Worm (Caenorhabditis elegans) whole organism, midembryonic: Measurements from ENCODE around the gene odr-4.

Experiments
- T22C8.4 ChIP-seq: fragments of 200-800 bp; sonication (Bioruptor generic); IDR thresholded peaks from 2 replicates; pipeline ENCODE4 v1.3.6; 2022; ENCODE audit warnings: missing genetic modification characterization, missing compliant biosample characterization
- cog-1 ChIP-seq: sonication (generic microtip); optimal IDR thresholded peaks from 2 replicates; lab custom pipeline; 2016; ENCODE audit warnings: missing genetic modification characterization, missing compliant biosample characterization
- flt-1 ChIP-seq: fragments of 200-800 bp; sonication (Bioruptor generic); IDR thresholded peaks from 2 replicates; pipeline ENCODE4 v1.3.6; 2022; ENCODE audit warnings: missing genetic modification characterization, missing compliant biosample characterization
- klf-2 ChIP-seq: fragments of 200-800 bp; sonication (Bioruptor generic); conservative IDR thresholded peaks from 2 replicates; pipeline ENCODE4 v1.3.6; 2022; ENCODE audit warnings: missing genetic modification reagents, missing genetic modification characterization, missing compliant biosample characterization
- med-1 ChIP-seq: sonication (generic microtip); optimal IDR thresholded peaks from 2 replicates; lab custom pipeline; 2017; ENCODE audit warnings: missing genetic modification characterization, mild to moderate bottlenecking, missing compliant biosample characterization, antibody characterized with exemption, missing genetic modification reagents; ENCODE audit not compliant: insufficient read depth
- ref-1 ChIP-seq: fragments of 200-800 bp; sonication (Bioruptor generic); conservative IDR thresholded peaks from 2 replicates; pipeline ENCODE4 v1.3.6; 2022; ENCODE audit warnings: missing genetic modification reagents, missing genetic modification characterization, missing compliant biosample characterization
- tab-1 ChIP-seq: fragments of 200-800 bp; sonication (Bioruptor generic); IDR thresholded peaks from 2 replicates; pipeline ENCODE4 v1.3.6; 2022; ENCODE audit warnings: missing genetic modification characterization, missing compliant biosample characterization
- ztf-23 ChIP-seq: fragments of 200-800 bp; sonication (Bioruptor generic); IDR thresholded peaks from 2 replicates; pipeline ENCODE4 v1.3.6; 2022; ENCODE audit warnings: missing genetic modification reagents, missing genetic modification characterization, missing compliant biosample characterization
- ztf-29 ChIP-seq: fragments of 200-800 bp; sonication (Bioruptor generic); IDR thresholded peaks from 2 replicates; pipeline ENCODE4 v1.3.6; 2022; ENCODE audit warnings: missing genetic modification reagents, missing genetic modification characterization, missing compliant biosample characterization

odr-4 gene

DNA sequence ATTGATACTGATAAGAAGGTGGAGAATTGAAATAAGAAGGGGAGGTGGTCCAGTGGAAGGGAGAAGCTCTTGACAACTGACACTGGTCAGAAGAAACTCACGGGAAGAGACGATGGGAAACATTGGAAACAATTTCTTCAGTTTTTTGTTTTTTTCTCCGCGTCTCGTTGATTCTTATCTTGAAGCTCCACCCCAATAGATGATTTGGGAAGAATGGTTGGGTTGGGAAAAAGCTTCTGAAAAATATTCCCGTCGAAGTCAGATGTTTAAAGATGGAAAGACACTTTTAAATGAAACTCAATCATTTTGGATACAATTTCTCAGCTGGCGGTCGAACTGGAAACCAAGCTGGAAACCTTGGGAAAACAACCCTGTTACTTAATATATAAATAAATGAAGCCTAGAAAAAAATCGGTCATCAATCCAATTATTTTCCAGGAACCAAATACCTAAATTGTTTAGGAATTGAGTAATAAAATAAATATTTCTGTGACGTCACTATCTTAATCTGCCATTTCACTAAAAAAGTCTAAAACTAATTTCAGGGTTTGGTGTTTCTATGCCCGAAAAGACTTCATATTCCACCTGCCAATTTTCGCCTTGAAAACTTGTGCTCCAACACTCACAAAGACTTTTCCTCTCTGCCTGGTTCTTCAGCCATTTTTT is at the start of gene odr-4, which contains the start of gene Y102E9.5:
Gene odr-4 (plus strand): TSS at position 616 of the 666 bp plus-strand sequence.
Gene Y102E9.5 (minus strand): TSS at position 101 of the 666 bp plus-strand sequence.
- TF ChIP-seq med-1 (GFP tag; lab: Kevin White, UChicago) = no peak
- no peak for TF ChIP-seq T22C8.4 (GFP tag; lab: Robert Waterston, UW)
- no peak for TF ChIP-seq ztf-23 (GFP tag; lab: Robert Waterston, UW)
- TF ChIP-seq tab-1 (GFP tag; lab: Robert Waterston, UW) = no peak
- no peak for TF ChIP-seq ztf-29 (GFP tag; lab: Robert Waterston, UW)
- TF ChIP-seq flt-1 (GFP tag; lab: Robert Waterston, UW) = no peak
- TF ChIP-seq ref-1 = no peak
- TF ChIP-seq klf-2 (GFP tag; lab: Robert Waterston, UW) = no peak
- TF ChIP-seq cog-1 (tag; lab: Kevin White, UChicago) = no peak

DNA sequence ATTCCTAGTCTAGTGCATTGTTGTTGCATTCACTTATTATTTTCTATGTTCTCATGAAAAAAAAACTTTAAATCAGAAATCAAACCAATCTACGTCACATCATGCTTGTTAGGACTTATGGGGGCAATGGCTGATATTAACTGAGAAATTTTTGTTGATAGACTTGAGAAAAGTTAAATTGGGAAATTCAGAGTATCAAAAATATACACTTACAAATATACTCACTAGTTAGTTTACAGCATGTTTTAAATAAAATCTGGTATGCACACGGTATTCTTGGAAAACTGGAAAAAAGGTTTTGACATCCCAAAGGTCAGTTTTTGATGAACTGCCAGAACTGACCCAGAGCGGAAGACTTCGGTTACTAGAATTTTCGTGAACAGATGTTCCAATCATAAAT is 49.6 kb upstream of the odr-4 start:
- no peak for TF ChIP-seq cog-1 (tag; lab: Kevin White, UChicago)
- TF ChIP-seq flt-1 (GFP tag; lab: Robert Waterston, UW) = no peak
- no peak for TF ChIP-seq tab-1 (GFP tag; lab: Robert Waterston, UW)
- TF ChIP-seq ztf-29 (GFP tag; lab: Robert Waterston, UW) = no peak
- no peak for TF ChIP-seq T22C8.4 (GFP tag; lab: Robert Waterston, UW)
- TF ChIP-seq med-1 (GFP tag; lab: Kevin White, UChicago) = no peak
- TF ChIP-seq ref-1 = no peak
- TF ChIP-seq ztf-23 (GFP tag; lab: Robert Waterston, UW) = no peak
- TF ChIP-seq klf-2 (GFP tag; lab: Robert Waterston, UW) = no peak

DNA sequence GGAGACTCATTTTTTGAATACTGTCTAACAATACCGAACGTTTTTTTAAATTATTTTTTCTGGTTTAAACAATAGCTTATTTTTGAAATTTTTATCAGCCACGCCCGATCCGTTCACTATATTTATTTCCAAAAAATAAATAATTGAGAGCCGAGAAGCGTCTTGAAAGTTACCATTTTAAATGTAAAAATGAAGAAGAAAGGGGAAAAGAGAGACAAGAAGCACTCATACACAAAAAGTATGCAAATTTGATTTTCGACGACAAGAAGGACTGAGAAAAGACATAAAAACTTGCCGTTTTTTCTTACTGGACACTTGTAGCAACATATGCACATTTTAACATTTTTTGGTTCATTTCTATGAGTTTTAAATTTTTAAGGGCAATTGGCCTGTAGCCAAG is 48.8 kb upstream of the odr-4 start:
- TF ChIP-seq T22C8.4 (GFP tag; lab: Robert Waterston, UW) (no peak), klf-2 (GFP tag; lab: Robert Waterston, UW) (no peak), tab-1 (GFP tag; lab: Robert Waterston, UW) (no peak), med-1 (GFP tag; lab: Kevin White, UChicago) (no peak), cog-1 (tag; lab: Kevin White, UChicago) (no peak), flt-1 (GFP tag; lab: Robert Waterston, UW) (no peak), ztf-23 (GFP tag; lab: Robert Waterston, UW) (no peak), ztf-29 (GFP tag; lab: Robert Waterston, UW) (no peak)

DNA sequence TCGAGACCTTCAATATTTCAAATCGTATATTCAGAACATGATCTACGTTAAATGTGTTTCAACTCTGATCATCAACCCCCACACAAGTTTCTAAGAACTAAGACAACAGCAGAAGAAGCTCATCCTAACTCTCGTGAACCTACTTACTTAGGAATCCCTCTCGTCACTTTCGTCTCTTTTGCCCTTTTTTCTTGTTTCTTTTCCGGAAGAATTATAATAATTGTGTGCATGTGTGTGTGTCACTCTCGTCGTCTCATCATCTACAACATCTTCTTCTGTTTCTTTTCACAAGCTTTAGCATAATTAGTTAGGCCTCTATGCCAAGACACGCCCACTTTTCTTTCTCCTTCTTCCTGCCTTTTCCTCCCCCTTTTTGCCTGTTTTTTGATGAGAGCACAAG is 40.1 kb upstream of the odr-4 start:
- TF ChIP-seq cog-1 (tag; lab: Kevin White, UChicago) = no peak
- TF ChIP-seq ztf-23 (GFP tag; lab: Robert Waterston, UW) = no peak
- TF ChIP-seq ref-1 = no peak
- no peak for TF ChIP-seq ztf-29 (GFP tag; lab: Robert Waterston, UW)
- no peak for TF ChIP-seq tab-1 (GFP tag; lab: Robert Waterston, UW)
- TF ChIP-seq med-1 (GFP tag; lab: Kevin White, UChicago) = no peak
- no peak for TF ChIP-seq klf-2 (GFP tag; lab: Robert Waterston, UW)
- TF ChIP-seq flt-1 (GFP tag; lab: Robert Waterston, UW) = no peak
- no peak for TF ChIP-seq T22C8.4 (GFP tag; lab: Robert Waterston, UW)

DNA sequence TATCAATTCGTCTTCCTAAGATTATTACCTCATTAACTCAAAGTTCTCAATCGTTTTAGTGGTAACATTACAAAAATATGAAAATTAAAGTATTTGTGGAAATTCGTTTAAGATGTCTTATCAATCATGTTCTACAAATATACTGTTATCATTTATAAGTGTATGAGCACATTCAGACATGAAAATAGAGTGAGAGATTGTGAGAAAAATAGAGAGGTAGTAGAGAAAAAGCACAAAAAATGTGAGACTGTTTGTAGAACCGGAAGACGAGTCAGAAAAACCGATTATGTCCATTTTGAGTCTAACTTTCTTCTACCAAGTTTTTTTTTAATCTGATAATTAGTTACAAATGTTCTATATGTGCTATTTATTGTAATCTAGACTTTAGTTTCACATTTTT is 37.3 kb upstream of the odr-4 start:
- TF ChIP-seq klf-2 (GFP tag; lab: Robert Waterston, UW) = no peak
- TF ChIP-seq flt-1 (GFP tag; lab: Robert Waterston, UW) = no peak
- no peak for TF ChIP-seq ztf-23 (GFP tag; lab: Robert Waterston, UW)
- no peak for TF ChIP-seq T22C8.4 (GFP tag; lab: Robert Waterston, UW)
- no peak for TF ChIP-seq ref-1
- no peak for TF ChIP-seq med-1 (GFP tag; lab: Kevin White, UChicago)
- no peak for TF ChIP-seq cog-1 (tag; lab: Kevin White, UChicago)
- no peak for TF ChIP-seq tab-1 (GFP tag; lab: Robert Waterston, UW)
- TF ChIP-seq ztf-29 (GFP tag; lab: Robert Waterston, UW) = no peak

- TF ChIP-seq med-1 (GFP tag; lab: Kevin White, UChicago) = no peak
- no peak for TF ChIP-seq tab-1 (GFP tag; lab: Robert Waterston, UW)
- TF ChIP-seq cog-1 (tag; lab: Kevin White, UChicago) = no peak
- TF ChIP-seq ztf-23 (GFP tag; lab: Robert Waterston, UW) = no peak
- TF ChIP-seq T22C8.4 (GFP tag; lab: Robert Waterston, UW) = no peak
- no peak for TF ChIP-seq ztf-29 (GFP tag; lab: Robert Waterston, UW)
- no peak for TF ChIP-seq flt-1 (GFP tag; lab: Robert Waterston, UW)
- TF ChIP-seq ref-1 = no peak
- no peak for TF ChIP-seq klf-2 (GFP tag; lab: Robert Waterston, UW)
These were observed 35.4 kb upstream of the odr-4 start for ce11 chrIII:6695189-6695588.

DNA sequence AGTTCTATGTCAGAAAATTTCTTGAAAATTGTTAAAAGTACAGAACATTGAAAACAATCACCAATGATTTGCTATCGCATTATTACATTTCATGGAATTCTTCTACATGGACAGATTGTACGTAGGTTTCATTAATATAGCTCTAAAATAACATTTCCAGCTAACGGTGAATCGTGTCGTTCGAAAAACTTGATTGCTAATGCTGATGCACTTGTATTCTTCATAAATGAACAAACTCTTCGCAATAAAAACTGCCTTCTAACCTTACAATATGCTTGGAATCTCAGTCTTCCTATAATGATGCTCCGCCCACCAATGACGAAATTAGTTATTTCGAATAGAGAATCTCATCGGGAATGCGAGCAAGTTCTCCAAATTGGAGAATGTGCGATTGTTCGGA is 25.1 kb upstream of the odr-4 start, which contains the start of gene F37A4.6:
Gene F37A4.6 (plus strand): TSS at position 301 of the 400 bp plus-strand sequence.
- TF ChIP-seq flt-1 (GFP tag; lab: Robert Waterston, UW) = no peak
- TF ChIP-seq klf-2 (GFP tag; lab: Robert Waterston, UW) = no peak
- no peak for TF ChIP-seq med-1 (GFP tag; lab: Kevin White, UChicago)
- no peak for TF ChIP-seq ztf-23 (GFP tag; lab: Robert Waterston, UW)
- no peak for TF ChIP-seq T22C8.4 (GFP tag; lab: Robert Waterston, UW)
- TF ChIP-seq tab-1 (GFP tag; lab: Robert Waterston, UW) = no peak
- TF ChIP-seq cog-1 (tag; lab: Kevin White, UChicago) = no peak
- no peak for TF ChIP-seq ztf-29 (GFP tag; lab: Robert Waterston, UW)
- TF ChIP-seq ref-1 = no peak

DNA sequence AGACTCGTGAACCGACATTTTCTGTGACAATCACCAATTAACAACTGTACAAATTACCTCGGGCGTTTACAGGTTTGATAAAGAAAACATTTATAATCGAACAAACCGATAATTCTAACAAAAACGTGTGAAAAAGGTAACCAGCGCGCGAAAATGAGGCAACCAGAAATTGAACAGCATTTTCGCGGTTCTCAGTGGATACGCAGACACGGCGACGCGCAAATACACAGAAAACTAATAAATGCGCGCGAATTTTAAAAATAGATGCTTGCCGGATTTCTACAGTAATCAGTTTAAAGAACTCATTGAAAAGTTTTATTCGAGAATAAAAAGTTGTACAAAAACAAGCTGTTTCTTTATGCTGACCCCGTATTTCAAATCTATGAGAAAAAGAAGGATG is 20.6 kb upstream of the odr-4 start, which contains the start of gene isw-1:
Gene isw-1 (minus strand): TSS at position 118 of the 400 bp plus-strand sequence.
- no peak for TF ChIP-seq klf-2 (GFP tag; lab: Robert Waterston, UW)
- TF ChIP-seq med-1 (GFP tag; lab: Kevin White, UChicago) = no peak
- no peak for TF ChIP-seq ztf-23 (GFP tag; lab: Robert Waterston, UW)
- no peak for TF ChIP-seq ref-1
- peak; percentile 56 for TF ChIP-seq cog-1 (tag; lab: Kevin White, UChicago)
